Worm (Caenorhabditis elegans) whole organism, L4 larva: ENCODE results near the gene srh-213.
A peak's percentile ranks its signal among the peaks of the same experiment; 100 is the strongest.

Source experiments
- D1046.2 ChIP-seq: fragments of 200-800 bp; sonication (Bioruptor generic); IDR thresholded peaks from 2 replicates; pipeline ENCODE4 v1.3.6; 2022; ENCODE audit warnings: missing genetic modification characterization, missing compliant biosample characterization
- F26F4.8 ChIP-seq: fragments of 200-800 bp; sonication (Bioruptor generic); conservative IDR thresholded peaks from 2 replicates; pipeline ENCODE4 v1.3.6; 2022; ENCODE audit warnings: missing genetic modification characterization, missing compliant biosample characterization
- T20F7.1 ChIP-seq: fragments of 200-800 bp; sonication (Bioruptor generic); optimal IDR thresholded peaks from 2 replicates; lab custom pipeline; 2018; ENCODE audit warnings: mild to moderate bottlenecking, missing genetic modification characterization, missing compliant biosample characterization
- Y105C5A.15 ChIP-seq: fragments of 200-800 bp; sonication (Bioruptor generic); IDR thresholded peaks from 2 replicates; pipeline ENCODE4 v1.3.6; 2022; ENCODE audit warnings: missing genetic modification characterization, missing compliant biosample characterization
- ZK337.2 ChIP-seq: fragments of 200-800 bp; sonication (Bioruptor generic); IDR thresholded peaks from 2 replicates; pipeline ENCODE4 v1.3.6; 2022; ENCODE audit warnings: missing genetic modification reagents, missing genetic modification characterization, missing compliant biosample characterization
- daf-16 ChIP-seq, 3 experiments: sonication (generic microtip); optimal IDR thresholded peaks; 2 replicates each; lab custom pipeline; 2016 to 2017; ENCODE audit warnings: missing genetic modification characterization in 3 of 3, missing genetic modification reagents in 3 of 3, mild to moderate bottlenecking in 2 of 3, missing compliant biosample characterization in 2 of 3, missing biosample characterization in 1 of 3, moderate library complexity in 1 of 3
- dmd-6 ChIP-seq: fragments of 200-800 bp; sonication (Bioruptor generic); IDR thresholded peaks from 2 replicates; pipeline ENCODE4 v1.3.6; 2022; ENCODE audit warnings: missing genetic modification reagents, missing genetic modification characterization, missing compliant biosample characterization
- duxl-1 ChIP-seq: sonication (generic microtip); optimal IDR thresholded peaks from 2 replicates; lab custom pipeline; 2016; ENCODE audit warnings: mild to moderate bottlenecking, missing genetic modification characterization, moderate library complexity, missing compliant biosample characterization; ENCODE audit not compliant: poor library complexity
- dve-1 ChIP-seq: sonication (generic microtip); optimal IDR thresholded peaks from 2 replicates; lab custom pipeline; 2017; ENCODE audit warnings: antibody characterized with exemption, mild to moderate bottlenecking, missing genetic modification characterization, missing compliant biosample characterization; ENCODE audit not compliant: insufficient read depth
- egl-27 ChIP-seq: sonication (generic microtip); optimal IDR thresholded peaks from 3 replicates; lab custom pipeline; 2017; ENCODE audit warnings: missing biosample characterization, missing genetic modification reagents, missing genetic modification characterization
- hif-1 ChIP-seq, 2 experiments: sonication (generic microtip); optimal IDR thresholded peaks; 2 replicates each; lab custom pipeline; 2016 to 2017; ENCODE audit warnings: missing compliant biosample characterization in 2 of 2, missing genetic modification characterization in 2 of 2, missing genetic modification reagents in 2 of 2, missing genotype in 2 of 2, mild to moderate bottlenecking in 1 of 2
- hlh-11 ChIP-seq: fragments of 200-800 bp; sonication (Bioruptor generic); optimal IDR thresholded peaks from 2 replicates; lab custom pipeline; 2018; ENCODE audit warnings: mild to moderate bottlenecking, missing genetic modification characterization, missing compliant biosample characterization
- hlh-30 ChIP-seq: sonication (generic microtip); optimal IDR thresholded peaks from 2 replicates; lab custom pipeline; 2017; ENCODE audit warnings: antibody characterized with exemption, mild to moderate bottlenecking, missing genetic modification characterization, missing compliant biosample characterization; ENCODE audit not compliant: insufficient read depth
- hmg-1.1 ChIP-seq: fragments of 200-800 bp; sonication (Bioruptor generic); IDR thresholded peaks from 2 replicates; pipeline ENCODE4 v1.3.6; 2022; ENCODE audit warnings: missing genetic modification reagents, missing genetic modification characterization, missing compliant biosample characterization
- lim-7 ChIP-seq: fragments of 200-800 bp; sonication (Bioruptor generic); IDR thresholded peaks from 2 replicates; pipeline ENCODE4 v1.3.6; 2022; ENCODE audit warnings: missing genetic modification characterization, missing compliant biosample characterization
- lin-15B ChIP-seq: fragments of 150-350 bp; sonication (generic microtip); optimal IDR thresholded peaks from 3 replicates; lab custom pipeline; 2014; ENCODE audit warnings: missing biosample characterization, missing genetic modification characterization
- lin-38 ChIP-seq: fragments of 200-800 bp; sonication (Bioruptor generic); IDR thresholded peaks from 2 replicates; pipeline ENCODE4 v1.3.6; 2022; ENCODE audit warnings: missing genetic modification reagents, missing genetic modification characterization, missing compliant biosample characterization
- mdl-1 ChIP-seq, 2 experiments: fragments of 150-350 bp in 1 of 2; sonication (generic microtip) in 1 of 2; optimal IDR thresholded peaks; 2 replicates each; lab custom pipeline; 2014 to 2017; ENCODE audit warnings: missing biosample characterization in 2 of 2, missing genetic modification characterization in 2 of 2
- mep-1 ChIP-seq: fragments of 150-350 bp; sonication (generic microtip); optimal IDR thresholded peaks from 3 replicates; lab custom pipeline; 2014; ENCODE audit warnings: missing biosample characterization, missing genetic modification characterization
- mes-2 ChIP-seq: sonication (generic microtip); optimal IDR thresholded peaks from 2 replicates; lab custom pipeline; 2016; ENCODE audit warnings: missing genotype, mild to moderate bottlenecking, missing genetic modification characterization, missing compliant biosample characterization; ENCODE audit not compliant: poor library complexity, severe bottlenecking
- mxl-3 ChIP-seq: fragments of 200-800 bp; sonication (Bioruptor generic); optimal IDR thresholded peaks from 2 replicates; lab custom pipeline; 2018; ENCODE audit warnings: mild to moderate bottlenecking, missing genetic modification characterization, missing compliant biosample characterization
- nhr-102 ChIP-seq: sonication (generic microtip); optimal IDR thresholded peaks from 2 replicates; lab custom pipeline; 2016; ENCODE audit warnings: mild to moderate bottlenecking, missing genetic modification characterization, moderate library complexity, missing compliant biosample characterization
- nhr-11 ChIP-seq: fragments of 150-350 bp; optimal IDR thresholded peaks from 2 replicates; lab custom pipeline; 2014; ENCODE audit warnings: missing biosample characterization, missing genetic modification characterization
- nhr-28 ChIP-seq: fragments of 150-350 bp; optimal IDR thresholded peaks from 2 replicates; lab custom pipeline; 2014; ENCODE audit warnings: missing biosample characterization, missing genetic modification characterization
- nhr-41 ChIP-seq: fragments of 200-800 bp; sonication (Bioruptor generic); IDR thresholded peaks from 2 replicates; pipeline ENCODE4 v1.3.6; 2022; ENCODE audit warnings: missing genetic modification reagents, missing genetic modification characterization, missing compliant biosample characterization
- nhr-42 ChIP-seq: fragments of 200-800 bp; sonication (Bioruptor generic); IDR thresholded peaks from 2 replicates; pipeline ENCODE4 v1.3.6; 2022; ENCODE audit warnings: missing genetic modification characterization, missing compliant biosample characterization
- nhr-48 ChIP-seq: sonication (generic microtip); optimal IDR thresholded peaks from 2 replicates; lab custom pipeline; 2016; ENCODE audit warnings: mild to moderate bottlenecking, missing genetic modification characterization, missing compliant biosample characterization
- nhr-6 ChIP-seq: fragments of 150-350 bp; optimal IDR thresholded peaks from 2 replicates; lab custom pipeline; 2014; ENCODE audit warnings: missing biosample characterization, missing genetic modification characterization
- nhr-77 ChIP-seq: fragments of 150-350 bp; optimal IDR thresholded peaks from 2 replicates; lab custom pipeline; 2014; ENCODE audit warnings: missing biosample characterization, missing genetic modification characterization
- pha-4 ChIP-seq, 2 experiments: fragments of 150-350 bp in 1 of 2; fragments of 200-800 bp in 1 of 2; sonication (Bioruptor generic) in 1 of 2; IDR thresholded peaks in 1 of 2; optimal IDR thresholded peaks in 1 of 2; 2 replicates each; pipeline versions ENCODE4 v1.3.6 to Lab custom; 2014 to 2022; ENCODE audit warnings: missing genetic modification characterization in 2 of 2, missing genetic modification reagents in 2 of 2, missing biosample characterization in 1 of 2, missing compliant biosample characterization in 1 of 2
- php-3 ChIP-seq: fragments of 200-800 bp; sonication (Bioruptor generic); IDR thresholded peaks from 2 replicates; pipeline ENCODE4 v1.3.6; 2022; ENCODE audit warnings: missing genetic modification reagents, missing genetic modification characterization, missing compliant biosample characterization
- pqm-1 ChIP-seq: sonication (generic microtip); optimal IDR thresholded peaks from 2 replicates; lab custom pipeline; 2017; ENCODE audit warnings: missing biosample characterization, missing genetic modification characterization
- unc-39 ChIP-seq: sonication (generic microtip); optimal IDR thresholded peaks from 2 replicates; lab custom pipeline; 2017; ENCODE audit warnings: missing biosample characterization, missing genetic modification characterization
- zfp-2 ChIP-seq: sonication (generic microtip); optimal IDR thresholded peaks from 2 replicates; lab custom pipeline; 2016; ENCODE audit warnings: mild to moderate bottlenecking, missing genetic modification characterization, missing compliant biosample characterization

Gene srh-213

ce11 chrV:3634293-3635016 is 39.6 kb upstream of the srh-213 start (continued):
- TF ChIP-seq daf-16 (GFP tag; optimal IDR thresholded peaks at IDR 0.05; lab: Kevin White, UChicago) = peak in 1 of 2 experiments; percentile 32
- TF ChIP-seq daf-16 (tag; optimal IDR thresholded peaks at IDR 0.05; lab: Kevin White, UChicago) = peak; percentile 98
- no peak for TF ChIP-seq F26F4.8 (GFP tag; lab: Robert Waterston, UW)
- no peak for TF ChIP-seq ZK337.2 (GFP tag; lab: Robert Waterston, UW)
- TF ChIP-seq hlh-11 = peak; percentile 78
- no peak for TF ChIP-seq zfp-2
- peak in 1 of 2 experiments; percentile 62 for TF ChIP-seq hif-1 (tag; optimal IDR thresholded peaks at IDR 0.05; lab: Kevin White, UChicago)
- peak; percentile 59 for TF ChIP-seq mxl-3 (GFP tag; lab: Kevin White, UChicago)
- no peak for TF ChIP-seq Y105C5A.15 (GFP tag; lab: Robert Waterston, UW)
- peak; percentile 91 for TF ChIP-seq nhr-102
- no peak for TF ChIP-seq pha-4 (GFP tag; IDR thresholded peaks at IDR 0.05; lab: Robert Waterston, UW)
- TF ChIP-seq pha-4 (tag; optimal IDR thresholded peaks at IDR 0.05; lab: Kevin White, UChicago) = no peak
- TF ChIP-seq lin-38 = 0 out of 2 replicates have a peak, but pooled peaks have one; percentile 31
- TF ChIP-seq dmd-6 (GFP tag; lab: Robert Waterston, UW) = peak; percentile 71
- 0 out of 2 replicates have a peak, but pooled peaks have one; percentile 6 for TF ChIP-seq hmg-1.1 (GFP tag; lab: Robert Waterston, UW)
- peak; percentile 93 for TF ChIP-seq nhr-28 (tag; lab: Kevin White, UChicago)
- TF ChIP-seq nhr-42 (GFP tag; lab: Robert Waterston, UW) = peak; percentile 67
- peak; percentile 70 for TF ChIP-seq mep-1 (tag; lab: Kevin White, UChicago)

- TF ChIP-seq hlh-30 (tag; lab: Kevin White, UChicago) (peak; percentile 27), duxl-1 (tag; lab: Kevin White, UChicago) (no peak), nhr-41 (no peak), T20F7.1 (peak; percentile 4)
These were observed 38.2 kb upstream of the srh-213 start, which contains the start of gene F59B1.2 for ce11 chrV:3633041-3633440. Gene F59B1.2, plus strand, starts transcription at chrV:3633341.

ce11 chrV:3632249-3633030 is 37.6 kb upstream of the srh-213 start:
- no peak for TF ChIP-seq unc-39 (tag; lab: Kevin White, UChicago)
- no peak for TF ChIP-seq daf-16 (GFP tag; optimal IDR thresholded peaks at IDR 0.05; lab: Kevin White, UChicago)
- TF ChIP-seq daf-16 (tag; optimal IDR thresholded peaks at IDR 0.05; lab: Kevin White, UChicago) = peak; percentile 96
- TF ChIP-seq hlh-30 (tag; lab: Kevin White, UChicago) = peak; percentile 68
- TF ChIP-seq F26F4.8 (GFP tag; lab: Robert Waterston, UW) = no peak
- no peak for TF ChIP-seq lim-7 (GFP tag; lab: Robert Waterston, UW)
- peak; percentile 72; the same call in 1 of the 2 replicates for TF ChIP-seq php-3 (GFP tag; lab: Robert Waterston, UW)
- TF ChIP-seq D1046.2 (GFP tag; lab: Robert Waterston, UW) = no peak
- TF ChIP-seq nhr-6 (tag; lab: Kevin White, UChicago) = no peak
- TF ChIP-seq hlh-11 = peak; percentile 76
- peak; percentile 74 for TF ChIP-seq nhr-102
- TF ChIP-seq nhr-77 (tag; lab: Kevin White, UChicago) = peak; percentile 78
- peak; percentile 31 for TF ChIP-seq pqm-1 (tag; lab: Kevin White, UChicago)
- peak; percentile 47 for TF ChIP-seq mep-1 (tag; lab: Kevin White, UChicago)
- no peak for TF ChIP-seq nhr-11 (tag; lab: Kevin White, UChicago)
- no peak for TF ChIP-seq mes-2 (tag; lab: Kevin White, UChicago)
- peak; percentile 67 for TF ChIP-seq nhr-48 (tag; lab: Kevin White, UChicago)
- peak in 1 of 2 experiments; percentile 8 for TF ChIP-seq hif-1 (tag; optimal IDR thresholded peaks at IDR 0.05; lab: Kevin White, UChicago)
- TF ChIP-seq dve-1 (tag; lab: Kevin White, UChicago) = peak; percentile 83
- no peak for TF ChIP-seq egl-27 (tag; lab: Kevin White, UChicago)
- TF ChIP-seq lin-38 = no peak
- peak; percentile 67 for TF ChIP-seq nhr-28 (tag; lab: Kevin White, UChicago)
- TF ChIP-seq mdl-1 (tag; optimal IDR thresholded peaks at IDR 0.05; lab: Kevin White, UChicago) = peak in 1 of 2 experiments; percentile 27
- no peak for TF ChIP-seq lin-15B (tag; lab: Kevin White, UChicago)
- peak; percentile 88 for TF ChIP-seq dmd-6 (GFP tag; lab: Robert Waterston, UW)
